Fruit fly (Drosophila melanogaster): Measurements from ENCODE around the gene CG5347.

Gene CG5347

DNA sequence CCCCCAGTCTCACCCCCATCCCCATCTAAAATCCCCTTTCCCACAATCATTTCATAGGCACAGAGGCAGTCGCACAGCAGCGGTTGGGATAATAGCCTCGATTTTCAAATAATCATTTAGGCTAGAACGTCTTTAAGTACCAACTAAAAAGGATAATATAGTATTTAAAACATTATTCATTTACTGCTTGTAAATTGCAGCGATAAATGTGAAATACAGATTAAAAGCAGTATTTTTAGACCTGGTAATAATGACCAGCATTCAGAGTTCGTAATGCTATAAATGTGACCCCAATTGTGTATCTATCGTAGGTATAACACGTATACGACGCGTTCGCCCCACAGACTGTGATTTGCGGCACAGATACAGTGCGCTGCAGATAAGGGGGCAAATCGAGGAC, 49.0 kb upstream of the CG5347 start (continued):
- TF ChIP-seq trh (GFP tag; optimal IDR thresholded peaks at IDR 0.05) (no peak), ewg (GFP tag; optimal IDR thresholded peaks at IDR 0.05) (no peak), ttk (GFP tag; IDR thresholded peaks at IDR 0.05) (no peak), CG10543 (GFP tag; optimal IDR thresholded peaks at IDR 0.05) (no peak), Med (GFP tag) (peak; percentile 65), zf30C (GFP tag; optimal IDR thresholded peaks at IDR 0.05) (no peak), zfh1 (GFP tag; IDR thresholded peaks at IDR 0.05) (no peak), az2 (GFP tag; optimal IDR thresholded peaks at IDR 0.05) (no peak), yki (optimal IDR thresholded peaks at IDR 0.05) (no peak), CG34376 (GFP tag; optimal IDR thresholded peaks at IDR 0.05) (no peak), bigmax (GFP tag; optimal IDR thresholded peaks at IDR 0.05) (no peak), knrl (GFP tag; IDR thresholded peaks at IDR 0.05; ENCODE audit: partially characterized antibody) (no peak), Dad (GFP tag; optimal IDR thresholded peaks at IDR 0.05) (no peak), ato (GFP tag; IDR thresholded peaks at IDR 0.05; ENCODE audit: partially characterized antibody) (no peak), grn (GFP tag; optimal IDR thresholded peaks at IDR 0.05) (no peak), sens-2 (GFP tag; IDR thresholded peaks at IDR 0.05) (no peak), CG9817 (tag; optimal IDR thresholded peaks at IDR 0.05) (peak; percentile 29), gfzf (GFP tag; optimal IDR thresholded peaks at IDR 0.05) (no peak), Nf-YA (GFP tag; IDR thresholded peaks at IDR 0.05) (no peak), Sox100B (GFP tag; optimal IDR thresholded peaks at IDR 0.05) (peak; percentile 14), CG9797 (GFP tag; optimal IDR thresholded peaks at IDR 0.05) (no peak), CG17186 (GFP tag; optimal IDR thresholded peaks at IDR 0.05) (no peak), CG4854 (GFP tag; optimal IDR thresholded peaks at IDR 0.05) (no peak), stwl (tag; optimal IDR thresholded peaks at IDR 0.05) (no peak), CG3838 (GFP tag; optimal IDR thresholded peaks at IDR 0.05) (no peak), B-H2 (GFP tag; optimal IDR thresholded peaks at IDR 0.05) (no peak), lab (GFP tag; optimal IDR thresholded peaks at IDR 0.05) (peak; percentile 73), CG10321 (GFP tag; IDR thresholded peaks at IDR 0.05) (no peak), usp (GFP tag; optimal IDR thresholded peaks at IDR 0.05) (no peak), jumu (GFP tag; optimal IDR thresholded peaks at IDR 0.05) (no peak), Poxn (GFP tag; IDR thresholded peaks at IDR 0.05) (no peak), Pdp1 (GFP tag; optimal IDR thresholded peaks at IDR 0.05) (no peak), Chrac-16 (GFP tag; optimal IDR thresholded peaks at IDR 0.05) (no peak), CG6765 (GFP tag; optimal IDR thresholded peaks at IDR 0.05) (no peak), CG12744 (GFP tag; optimal IDR thresholded peaks at IDR 0.05) (no peak), CG13775 (GFP tag; optimal IDR thresholded peaks at IDR 0.05) (no peak), sisA (GFP tag; IDR thresholded peaks at IDR 0.05) (no peak; the same call in 1 of the 2 replicates), Side (GFP tag; optimal IDR thresholded peaks at IDR 0.05) (no peak), NC2α (GFP tag; optimal IDR thresholded peaks at IDR 0.05) (no peak), Dbx (GFP tag; IDR thresholded peaks at IDR 0.05) (no peak), insv (GFP tag; optimal IDR thresholded peaks at IDR 0.05) (no peak), CG1832 (GFP tag; optimal IDR thresholded peaks at IDR 0.05) (no peak), Abd-B (GFP tag; optimal IDR thresholded peaks at IDR 0.05) (no peak), CG5180 (GFP tag; optimal IDR thresholded peaks at IDR 0.05) (peak; percentile 2), unc-4 (GFP tag; IDR thresholded peaks at IDR 0.05; ENCODE audit: partially characterized antibody) (no peak), CG15011 (GFP tag; optimal IDR thresholded peaks at IDR 0.05) (no peak), Gug (GFP tag; IDR thresholded peaks at IDR 0.05) (no peak), NfI (GFP tag; optimal IDR thresholded peaks at IDR 0.05) (no peak), CG13894 (tag; optimal IDR thresholded peaks at IDR 0.05) (no peak), so (GFP tag; IDR thresholded peaks at IDR 0.05) (no peak), stc (GFP tag; IDR thresholded peaks at IDR 0.05) (no peak), Bgb (GFP tag; IDR thresholded peaks at IDR 0.05; ENCODE audit: partially characterized antibody) (no peak)
